Worm (Caenorhabditis elegans) whole organism, L4 larva: ENCODE data around the gene lgc-11.

Experiments
- F10B5.3 ChIP-seq: sonication (generic microtip); optimal IDR thresholded peaks from 2 replicates; lab custom pipeline; 2016; ENCODE audit warnings: mild to moderate bottlenecking, missing genetic modification characterization, missing compliant biosample characterization
- F37D6.2 ChIP-seq: sonication (generic microtip); optimal IDR thresholded peaks from 2 replicates; lab custom pipeline; 2016; ENCODE audit warnings: mild to moderate bottlenecking, missing genetic modification characterization, missing compliant biosample characterization
- R02D3.7 ChIP-seq: fragments of 150-350 bp; sonication (generic microtip); optimal IDR thresholded peaks from 3 replicates; lab custom pipeline; 2014; ENCODE audit warnings: missing biosample characterization, missing genetic modification characterization
- T26A8.4 ChIP-seq: fragments of 200-800 bp; sonication (Bioruptor generic); IDR thresholded peaks from 2 replicates; pipeline ENCODE4 v1.3.6; 2022; ENCODE audit warnings: missing genetic modification characterization, missing compliant biosample characterization
- Y48G9A.11 ChIP-seq: fragments of 200-800 bp; sonication (Bioruptor generic); IDR thresholded peaks from 2 replicates; pipeline ENCODE4 v1.3.6; 2022; ENCODE audit warnings: missing genetic modification reagents, missing genetic modification characterization, missing compliant biosample characterization
- Y5F2A.4 ChIP-seq: fragments of 200-800 bp; sonication (Bioruptor generic); optimal IDR thresholded peaks from 2 replicates; lab custom pipeline; 2018; ENCODE audit warnings: mild to moderate bottlenecking, missing genetic modification characterization, missing compliant biosample characterization
- ZK546.5 ChIP-seq, 2 experiments: sonication (generic microtip); optimal IDR thresholded peaks; 2 replicates each; lab custom pipeline; 2017; ENCODE audit warnings: missing biosample characterization in 2 of 2, missing genetic modification characterization in 2 of 2
- aly-2 ChIP-seq: sonication (generic microtip); optimal IDR thresholded peaks from 2 replicates; lab custom pipeline; 2018; ENCODE audit warnings: missing biosample characterization, missing genetic modification characterization
- ama-1 ChIP-seq: fragments of 150-350 bp; optimal IDR thresholded peaks from 2 replicates; lab custom pipeline; 2014; ENCODE audit warnings: inconsistent platforms, mixed read lengths
- attf-4 ChIP-seq: sonication (generic microtip); optimal IDR thresholded peaks from 3 replicates; lab custom pipeline; 2017; ENCODE audit warnings: missing biosample characterization, missing genetic modification characterization
- ceh-20 ChIP-seq: fragments of 200-800 bp; sonication (Bioruptor generic); IDR thresholded peaks from 2 replicates; pipeline ENCODE4 v1.3.6; 2022; ENCODE audit warnings: missing genetic modification reagents, missing genetic modification characterization, missing compliant biosample characterization
- ceh-32 ChIP-seq: sonication (generic microtip); optimal IDR thresholded peaks from 2 replicates; lab custom pipeline; 2016; ENCODE audit warnings: mild to moderate bottlenecking, missing genetic modification characterization, missing compliant biosample characterization; ENCODE audit not compliant: poor library complexity
- ceh-44 ChIP-seq: fragments of 200-800 bp; sonication (Bioruptor generic); IDR thresholded peaks from 2 replicates; pipeline ENCODE4 v1.3.6; 2022; ENCODE audit warnings: missing genetic modification reagents, missing genetic modification characterization, missing compliant biosample characterization
- cey-2 ChIP-seq: sonication (generic microtip); optimal IDR thresholded peaks from 3 replicates; lab custom pipeline; 2017; ENCODE audit warnings: missing genetic modification characterization, mild to moderate bottlenecking, missing compliant biosample characterization, antibody characterized with exemption, borderline replicate concordance; ENCODE audit not compliant: insufficient read depth
- ctbp-1 ChIP-seq: fragments of 200-800 bp; sonication (Bioruptor generic); IDR thresholded peaks from 2 replicates; pipeline ENCODE4 v1.3.6; 2022; ENCODE audit warnings: missing genetic modification reagents, missing genetic modification characterization, missing compliant biosample characterization
- daf-12 ChIP-seq: fragments of 150-350 bp; optimal IDR thresholded peaks from 2 replicates; lab custom pipeline; 2014; ENCODE audit warnings: missing biosample characterization, missing genetic modification reagents, missing genetic modification characterization
- daf-8 ChIP-seq: fragments of 200-800 bp; sonication (Bioruptor generic); IDR thresholded peaks from 2 replicates; pipeline ENCODE4 v1.3.6; 2022; ENCODE audit warnings: missing genetic modification characterization, missing compliant biosample characterization
- dmd-6 ChIP-seq: fragments of 200-800 bp; sonication (Bioruptor generic); IDR thresholded peaks from 2 replicates; pipeline ENCODE4 v1.3.6; 2022; ENCODE audit warnings: missing genetic modification reagents, missing genetic modification characterization, missing compliant biosample characterization
- dmd-8 ChIP-seq: fragments of 200-800 bp; sonication (Bioruptor generic); IDR thresholded peaks from 2 replicates; pipeline ENCODE4 v1.3.6; 2022; ENCODE audit warnings: missing genetic modification characterization, missing compliant biosample characterization
- dpl-1 ChIP-seq: fragments of 150-350 bp; optimal IDR thresholded peaks from 2 replicates; lab custom pipeline; 2014; ENCODE audit warnings: missing biosample characterization, missing genetic modification reagents, missing genetic modification characterization
- egl-27 ChIP-seq: sonication (generic microtip); optimal IDR thresholded peaks from 3 replicates; lab custom pipeline; 2017; ENCODE audit warnings: missing biosample characterization, missing genetic modification reagents, missing genetic modification characterization
- fos-1 ChIP-seq: fragments of 150-350 bp; optimal IDR thresholded peaks from 2 replicates; lab custom pipeline; 2014; ENCODE audit warnings: missing biosample characterization, missing genetic modification characterization
- gei-8 ChIP-seq: fragments of 200-800 bp; sonication (Bioruptor generic); optimal IDR thresholded peaks from 2 replicates; lab custom pipeline; 2018; ENCODE audit warnings: mild to moderate bottlenecking, missing genetic modification characterization, missing compliant biosample characterization
- hif-1 ChIP-seq, 2 experiments: sonication (generic microtip); optimal IDR thresholded peaks; 2 replicates each; lab custom pipeline; 2016 to 2017; ENCODE audit warnings: missing compliant biosample characterization in 2 of 2, missing genetic modification characterization in 2 of 2, missing genetic modification reagents in 2 of 2, missing genotype in 2 of 2, mild to moderate bottlenecking in 1 of 2
- hlh-11 ChIP-seq: fragments of 200-800 bp; sonication (Bioruptor generic); optimal IDR thresholded peaks from 2 replicates; lab custom pipeline; 2018; ENCODE audit warnings: mild to moderate bottlenecking, missing genetic modification characterization, missing compliant biosample characterization
- hmg-1.1 ChIP-seq: fragments of 200-800 bp; sonication (Bioruptor generic); IDR thresholded peaks from 2 replicates; pipeline ENCODE4 v1.3.6; 2022; ENCODE audit warnings: missing genetic modification reagents, missing genetic modification characterization, missing compliant biosample characterization
- lin-1 ChIP-seq: fragments of 200-800 bp; sonication (Bioruptor generic); IDR thresholded peaks from 2 replicates; pipeline ENCODE4 v1.3.6; 2022; ENCODE audit warnings: missing genetic modification reagents, missing genetic modification characterization, missing compliant biosample characterization
- lin-15B ChIP-seq: fragments of 150-350 bp; sonication (generic microtip); optimal IDR thresholded peaks from 3 replicates; lab custom pipeline; 2014; ENCODE audit warnings: missing biosample characterization, missing genetic modification characterization
- lin-39 ChIP-seq: fragments of 150-350 bp; optimal IDR thresholded peaks from 2 replicates; lab custom pipeline; 2014; ENCODE audit warnings: missing biosample characterization, missing genetic modification reagents, missing genetic modification characterization
- mdl-1 ChIP-seq, 2 experiments: fragments of 150-350 bp in 1 of 2; sonication (generic microtip) in 1 of 2; optimal IDR thresholded peaks; 2 replicates each; lab custom pipeline; 2014 to 2017; ENCODE audit warnings: missing biosample characterization in 2 of 2, missing genetic modification characterization in 2 of 2
- mep-1 ChIP-seq: fragments of 150-350 bp; sonication (generic microtip); optimal IDR thresholded peaks from 3 replicates; lab custom pipeline; 2014; ENCODE audit warnings: missing biosample characterization, missing genetic modification characterization
- mxl-3 ChIP-seq: fragments of 200-800 bp; sonication (Bioruptor generic); optimal IDR thresholded peaks from 2 replicates; lab custom pipeline; 2018; ENCODE audit warnings: mild to moderate bottlenecking, missing genetic modification characterization, missing compliant biosample characterization
- nhr-10 ChIP-seq: fragments of 150-350 bp; optimal IDR thresholded peaks from 2 replicates; lab custom pipeline; 2014; ENCODE audit warnings: missing biosample characterization, missing genetic modification characterization
- nhr-237 ChIP-seq: sonication (generic microtip); optimal IDR thresholded peaks from 2 replicates; lab custom pipeline; 2017; ENCODE audit warnings: missing biosample characterization, missing genetic modification characterization
- nhr-25 ChIP-seq: sonication (generic microtip); optimal IDR thresholded peaks from 2 replicates; lab custom pipeline; 2017; ENCODE audit warnings: missing genetic modification characterization, mild to moderate bottlenecking, missing compliant biosample characterization, antibody characterized with exemption, moderate library complexity, borderline replicate concordance; ENCODE audit not compliant: insufficient read depth
- nhr-41 ChIP-seq: fragments of 200-800 bp; sonication (Bioruptor generic); IDR thresholded peaks from 2 replicates; pipeline ENCODE4 v1.3.6; 2022; ENCODE audit warnings: missing genetic modification reagents, missing genetic modification characterization, missing compliant biosample characterization
- nhr-42 ChIP-seq: fragments of 200-800 bp; sonication (Bioruptor generic); IDR thresholded peaks from 2 replicates; pipeline ENCODE4 v1.3.6; 2022; ENCODE audit warnings: missing genetic modification characterization, missing compliant biosample characterization
- nhr-48 ChIP-seq: sonication (generic microtip); optimal IDR thresholded peaks from 2 replicates; lab custom pipeline; 2016; ENCODE audit warnings: mild to moderate bottlenecking, missing genetic modification characterization, missing compliant biosample characterization
- nhr-6 ChIP-seq: fragments of 150-350 bp; optimal IDR thresholded peaks from 2 replicates; lab custom pipeline; 2014; ENCODE audit warnings: missing biosample characterization, missing genetic modification characterization
- nhr-77 ChIP-seq: fragments of 150-350 bp; optimal IDR thresholded peaks from 2 replicates; lab custom pipeline; 2014; ENCODE audit warnings: missing biosample characterization, missing genetic modification characterization
- sdz-12 ChIP-seq: fragments of 200-800 bp; sonication (Bioruptor generic); optimal IDR thresholded peaks from 2 replicates; lab custom pipeline; 2018; ENCODE audit warnings: mild to moderate bottlenecking, missing genetic modification characterization, missing compliant biosample characterization
- skn-1 ChIP-seq: fragments of 150-350 bp; optimal IDR thresholded peaks from 2 replicates; lab custom pipeline; 2014; ENCODE audit warnings: missing biosample characterization, missing genetic modification characterization
- tag-97 ChIP-seq: fragments of 200-800 bp; sonication (Bioruptor generic); IDR thresholded peaks from 2 replicates; pipeline ENCODE4 v1.3.6; 2022; ENCODE audit warnings: missing genetic modification characterization, missing compliant biosample characterization
- tra-1 ChIP-seq: fragments of 200-800 bp; sonication (Bioruptor generic); IDR thresholded peaks from 2 replicates; pipeline ENCODE4 v1.3.6; 2022; ENCODE audit warnings: missing genetic modification reagents, missing genetic modification characterization, missing compliant biosample characterization
- unc-130 ChIP-seq: sonication (generic microtip); optimal IDR thresholded peaks from 2 replicates; lab custom pipeline; 2016; ENCODE audit warnings: missing genetic modification reagents, missing genetic modification characterization, missing compliant biosample characterization
- unc-39 ChIP-seq: sonication (generic microtip); optimal IDR thresholded peaks from 2 replicates; lab custom pipeline; 2017; ENCODE audit warnings: missing biosample characterization, missing genetic modification characterization
- unc-62 ChIP-seq, 3 experiments: fragments of 150-350 bp in 1 of 3; sonication (generic microtip); optimal IDR thresholded peaks in 2 of 3; peaks in 1 of 3; 1 replicate in 1 of 3; 2 replicates in 2 of 3; lab custom pipeline; 2014 to 2017; ENCODE audit warnings: missing biosample characterization in 3 of 3, missing genetic modification characterization in 3 of 3, missing genetic modification reagents in 3 of 3, missing genotype in 1 of 3
- zag-1 ChIP-seq: fragments of 150-350 bp; optimal IDR thresholded peaks from 2 replicates; lab custom pipeline; 2014; ENCODE audit warnings: missing biosample characterization, missing genetic modification characterization
- zfp-2 ChIP-seq: sonication (generic microtip); optimal IDR thresholded peaks from 2 replicates; lab custom pipeline; 2016; ENCODE audit warnings: mild to moderate bottlenecking, missing genetic modification characterization, missing compliant biosample characterization
- ztf-7 ChIP-seq: fragments of 150-350 bp; optimal IDR thresholded peaks from 2 replicates; lab custom pipeline; 2014; ENCODE audit warnings: missing biosample characterization, missing genetic modification characterization

Gene lgc-11

DNA sequence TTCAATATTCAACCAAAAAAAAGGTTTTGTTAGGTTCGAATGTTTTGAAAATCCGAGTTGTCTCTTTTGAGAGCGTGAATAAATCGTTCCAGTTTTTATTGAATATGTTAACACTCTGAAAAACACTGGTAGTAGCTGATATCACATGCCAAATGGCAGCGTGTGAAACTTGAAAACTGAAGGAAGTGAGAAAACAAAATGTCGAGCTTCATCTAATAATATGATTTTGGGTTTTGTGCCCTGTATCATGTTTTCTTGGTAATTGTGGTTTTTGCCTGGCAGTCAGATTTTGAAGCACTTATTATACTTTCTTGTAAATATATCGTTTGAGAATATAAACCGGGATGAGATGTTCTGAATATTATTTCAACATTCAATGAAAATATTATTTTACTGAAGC lies 3.6 kb downstream of the lgc-11 start, which contains the start of gene F48E3.6:
TSS of gene F48E3.6 (minus strand) at position 101 of the 400 bp plus-strand sequence.
- TF ChIP-seq F10B5.3 (tag; lab: Kevin White, UChicago) (no peak), daf-12 (tag; lab: Kevin White, UChicago) (no peak), ceh-20 (GFP tag; lab: Robert Waterston, UW) (no peak), Y48G9A.11 (no peak), ctbp-1 (GFP tag; lab: Robert Waterston, UW) (no peak), aly-2 (tag; lab: Kevin White, UChicago) (no peak), sdz-12 (GFP tag; lab: Kevin White, UChicago) (no peak), unc-62 (GFP tag; optimal IDR thresholded peaks at IDR 0.05 in 1 of 2; lab: Kevin White, UChicago) (no peak), unc-62 (tag; optimal IDR thresholded peaks at IDR 0.05; lab: Kevin White, UChicago) (no peak), mxl-3 (GFP tag; lab: Kevin White, UChicago) (no peak), tag-97 (no peak), mep-1 (tag; lab: Kevin White, UChicago) (no peak), T26A8.4 (GFP tag; lab: Robert Waterston, UW) (no peak), dmd-6 (GFP tag; lab: Robert Waterston, UW) (no peak), attf-4 (no peak), lin-15B (tag; lab: Kevin White, UChicago) (no peak), lin-39 (tag; lab: Kevin White, UChicago) (no peak), unc-130 (GFP tag; lab: Kevin White, UChicago) (no peak), ZK546.5 (tag; optimal IDR thresholded peaks at IDR 0.05; lab: Kevin White, UChicago) (no peak), nhr-10 (tag; lab: Kevin White, UChicago) (no peak), hmg-1.1 (GFP tag; lab: Robert Waterston, UW) (no peak)

DNA sequence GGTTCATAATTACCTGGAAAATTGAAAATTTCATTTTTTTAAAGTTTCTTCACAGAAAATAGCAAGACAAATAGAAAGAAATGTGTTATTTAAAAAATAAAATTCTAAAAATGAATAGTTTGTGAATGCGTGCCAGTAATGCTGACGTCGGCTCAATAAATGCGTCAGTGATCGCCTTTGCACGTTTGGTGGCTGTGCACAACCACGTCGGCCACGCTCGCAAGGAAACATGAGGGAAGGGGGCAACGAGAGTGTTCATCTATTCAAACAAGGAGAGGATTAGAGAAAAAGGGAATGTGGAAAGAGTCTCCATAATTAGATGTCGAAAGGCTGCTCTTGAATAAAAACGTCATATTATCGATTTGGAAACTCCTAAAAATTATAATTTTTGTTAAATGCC lies 5.5 kb downstream of the lgc-11 start, which contains the start of gene uggt-1:
TSS of gene uggt-1 (minus strand) at position 13 of the 400 bp plus-strand sequence.
- TF ChIP-seq ceh-44 (no peak), mxl-3 (GFP tag; lab: Kevin White, UChicago) (peak; percentile 95), tra-1 (GFP tag; lab: Robert Waterston, UW) (0 out of 2 replicates have a peak, but pooled peaks have one; percentile 69), R02D3.7 (tag; lab: Kevin White, UChicago) (no peak), cey-2 (no peak), fos-1 (tag; lab: Kevin White, UChicago) (no peak), dpl-1 (GFP tag; lab: Kevin White, UChicago) (peak; percentile 83), hif-1 (tag; optimal IDR thresholded peaks at IDR 0.05; lab: Kevin White, UChicago) (peak; percentile 47 to 85), nhr-48 (tag; lab: Kevin White, UChicago) (peak; percentile 82), nhr-77 (tag; lab: Kevin White, UChicago) (peak; percentile 92), nhr-41 (no peak), egl-27 (tag; lab: Kevin White, UChicago) (no peak), gei-8 (no peak), ZK546.5 (tag; optimal IDR thresholded peaks at IDR 0.05; lab: Kevin White, UChicago) (no peak), lin-1 (peak; percentile 76), mdl-1 (tag; optimal IDR thresholded peaks at IDR 0.05; lab: Kevin White, UChicago) (peak in 1 of 2 experiments; percentile 92), nhr-237 (tag; lab: Kevin White, UChicago) (no peak), ztf-7 (no peak), zag-1 (tag; lab: Kevin White, UChicago) (no peak), Y5F2A.4 (GFP tag; lab: Kevin White, UChicago) (no peak), lin-15B (tag; lab: Kevin White, UChicago) (no peak), F37D6.2 (tag; lab: Kevin White, UChicago) (peak; percentile 90), lin-39 (tag; lab: Kevin White, UChicago) (no peak), ceh-32 (tag; lab: Kevin White, UChicago) (peak; percentile 69), nhr-42 (GFP tag; lab: Robert Waterston, UW) (0 out of 2 replicates have a peak, but pooled peaks have one; percentile 75), nhr-6 (peak; percentile 94), hlh-11 (tag; lab: Kevin White, UChicago) (peak; percentile 93), nhr-25 (tag; lab: Kevin White, UChicago) (peak; percentile 38), ama-1 (no peak), dmd-8 (GFP tag; lab: Robert Waterston, UW) (no peak), zfp-2 (tag; lab: Kevin White, UChicago) (peak; percentile 43), skn-1 (tag; lab: Kevin White, UChicago) (no peak), unc-39 (no peak), daf-8 (GFP tag; lab: Robert Waterston, UW) (no peak)
